Worm (Caenorhabditis elegans) whole organism, L4 larva: ENCODE results near the gene srb-18.

ENCODE experiments used
- F44E2.7 ChIP-seq: fragments of 200-800 bp; sonication (Bioruptor generic); IDR thresholded peaks from 2 replicates; pipeline ENCODE4 v2.1.2; 2022; ENCODE audit warnings: missing genetic modification characterization, missing compliant biosample characterization
- Y5F2A.4 ChIP-seq: fragments of 200-800 bp; sonication (Bioruptor generic); optimal IDR thresholded peaks from 2 replicates; lab custom pipeline; 2018; ENCODE audit warnings: mild to moderate bottlenecking, missing genetic modification characterization, missing compliant biosample characterization
- ZK546.5 ChIP-seq, 2 experiments: sonication (generic microtip); optimal IDR thresholded peaks; 2 replicates each; lab custom pipeline; 2017; ENCODE audit warnings: missing biosample characterization in 2 of 2, missing genetic modification characterization in 2 of 2
- ceh-44 ChIP-seq: fragments of 200-800 bp; sonication (Bioruptor generic); IDR thresholded peaks from 2 replicates; pipeline ENCODE4 v1.3.6; 2022; ENCODE audit warnings: missing genetic modification reagents, missing genetic modification characterization, missing compliant biosample characterization
- daf-12 ChIP-seq: fragments of 150-350 bp; optimal IDR thresholded peaks from 2 replicates; lab custom pipeline; 2014; ENCODE audit warnings: missing biosample characterization, missing genetic modification reagents, missing genetic modification characterization
- dpl-1 ChIP-seq: fragments of 150-350 bp; optimal IDR thresholded peaks from 2 replicates; lab custom pipeline; 2014; ENCODE audit warnings: missing biosample characterization, missing genetic modification reagents, missing genetic modification characterization
- fkh-10 ChIP-seq: fragments of 150-350 bp; optimal IDR thresholded peaks from 2 replicates; lab custom pipeline; 2014; ENCODE audit warnings: missing biosample characterization, missing genetic modification reagents, missing genetic modification characterization
- lin-38 ChIP-seq: fragments of 200-800 bp; sonication (Bioruptor generic); IDR thresholded peaks from 2 replicates; pipeline ENCODE4 v1.3.6; 2022; ENCODE audit warnings: missing genetic modification reagents, missing genetic modification characterization, missing compliant biosample characterization
- mes-2 ChIP-seq: sonication (generic microtip); optimal IDR thresholded peaks from 2 replicates; lab custom pipeline; 2016; ENCODE audit warnings: missing genotype, mild to moderate bottlenecking, missing genetic modification characterization, missing compliant biosample characterization; ENCODE audit not compliant: poor library complexity, severe bottlenecking
- nhr-11 ChIP-seq: fragments of 150-350 bp; optimal IDR thresholded peaks from 2 replicates; lab custom pipeline; 2014; ENCODE audit warnings: missing biosample characterization, missing genetic modification characterization
- nhr-28 ChIP-seq: fragments of 150-350 bp; optimal IDR thresholded peaks from 2 replicates; lab custom pipeline; 2014; ENCODE audit warnings: missing biosample characterization, missing genetic modification characterization
- skn-1 ChIP-seq: fragments of 150-350 bp; optimal IDR thresholded peaks from 2 replicates; lab custom pipeline; 2014; ENCODE audit warnings: missing biosample characterization, missing genetic modification characterization
- zag-1 ChIP-seq: fragments of 150-350 bp; optimal IDR thresholded peaks from 2 replicates; lab custom pipeline; 2014; ENCODE audit warnings: missing biosample characterization, missing genetic modification characterization

- TF ChIP-seq dpl-1 (no peak), lin-38 (GFP tag; lab: Robert Waterston, UW) (no peak), mes-2 (no peak), skn-1 (no peak), nhr-11 (no peak), F44E2.7 (GFP tag; lab: Robert Waterston, UW) (no peak), Y5F2A.4 (GFP tag; lab: Kevin White, UChicago) (no peak), zag-1 (tag; lab: Kevin White, UChicago) (no peak), fkh-10 (GFP tag; lab: Kevin White, UChicago) (no peak), nhr-28 (tag; lab: Kevin White, UChicago) (no peak), ceh-44 (no peak), daf-12 (tag; lab: Kevin White, UChicago) (no peak), ZK546.5 (tag; optimal IDR thresholded peaks at IDR 0.05; lab: Kevin White, UChicago) (no peak)
Observed at ce11 chrV:7545187-7545586, 30.1 kb downstream of the srb-18 start, which contains the start of the genes C54F6.19 and nhx-3.
